Fruit fly (Drosophila melanogaster) whole organism, wandering third instar larva: Measurements from ENCODE around the gene CG32365.

ENCODE experiments used
- Hr78 ChIP-seq: fragments of >200 bp; optimal IDR thresholded peaks from 2 replicates; lab custom pipeline; 2017; ENCODE audit warnings: missing biosample characterization, missing genetic modification characterization
- br ChIP-seq: fragments of 200-800 bp; sonication (Bioruptor generic); optimal IDR thresholded peaks from 2 replicates; lab custom pipeline; 2016; ENCODE audit warnings: missing biosample characterization, missing genetic modification characterization
- dl ChIP-seq, 2 experiments: fragments of 175-275, 200-275 bp in 1 of 2; fragments of 200-275 bp in 1 of 2; sonication (Bioruptor generic); optimal IDR thresholded peaks; lab custom pipeline; 2018; ENCODE audit warnings: mild to moderate bottlenecking in 2 of 2, missing biosample characterization in 2 of 2, missing genetic modification characterization in 2 of 2, moderate library complexity in 2 of 2; ENCODE audit not compliant: partially characterized antibody in 2 of 2, insufficient read depth in 1 of 2
- fru ChIP-seq: fragments of 200-800 bp; sonication (Bioruptor generic); optimal IDR thresholded peaks from 3 replicates; lab custom pipeline; 2016; ENCODE audit warnings: missing biosample characterization, mild to moderate bottlenecking, missing genetic modification characterization
- h ChIP-seq: fragments of 200-800 bp; sonication (Bioruptor generic); optimal IDR thresholded peaks from 3 replicates; lab custom pipeline; 2016; ENCODE audit warnings: missing biosample characterization, mild to moderate bottlenecking, missing genetic modification characterization
- jim ChIP-seq: fragments of 175-275, 200-325 bp; sonication (Bioruptor generic); optimal IDR thresholded peaks from 2 replicates; lab custom pipeline; 2016; ENCODE audit warnings: missing biosample characterization, mild to moderate bottlenecking, missing genetic modification characterization
- lola ChIP-seq: fragments of >200 bp; optimal IDR thresholded peaks from 2 replicates; lab custom pipeline; 2017; ENCODE audit warnings: missing biosample characterization, missing genetic modification characterization
- pan ChIP-seq: fragments of >200 bp; optimal IDR thresholded peaks from 2 replicates; lab custom pipeline; 2017
- psq ChIP-seq: fragments of 200-800 bp; sonication (Bioruptor generic); optimal IDR thresholded peaks from 3 replicates; lab custom pipeline; 2017; ENCODE audit warnings: missing biosample characterization, mild to moderate bottlenecking, missing genetic modification characterization, moderate library complexity
- rgr ChIP-seq: fragments of 200-800 bp; sonication (Bioruptor generic); optimal IDR thresholded peaks from 3 replicates; lab custom pipeline; 2016; ENCODE audit warnings: missing biosample characterization, mild to moderate bottlenecking, missing genetic modification characterization
- sage ChIP-seq: fragments of 200-800 bp; sonication (Bioruptor generic); optimal IDR thresholded peaks from 2 replicates; lab custom pipeline; 2016; ENCODE audit warnings: missing biosample characterization, mild to moderate bottlenecking, missing genetic modification characterization
- usp ChIP-seq: fragments of >200 bp; optimal IDR thresholded peaks from 2 replicates; lab custom pipeline; 2017; ENCODE audit warnings: missing biosample characterization, missing genetic modification characterization
- woc ChIP-seq: sonication (Bioruptor generic); optimal IDR thresholded peaks from 2 replicates; lab custom pipeline; 2016; ENCODE audit warnings: missing biosample characterization, mild to moderate bottlenecking, missing genetic modification characterization

- no peak for TF ChIP-seq usp (GFP tag; lab: Kevin White, UChicago)
- TF ChIP-seq h (GFP tag; lab: Kevin White, UChicago): no peak
- no peak for TF ChIP-seq fru
- TF ChIP-seq Hr78: no peak
- TF ChIP-seq lola (GFP tag; lab: Kevin White, UChicago): no peak
- no peak for TF ChIP-seq psq (GFP tag; lab: Kevin White, UChicago)
- no peak for TF ChIP-seq dl (GFP tag; optimal IDR thresholded peaks at IDR 0.05; lab: Kevin White, UChicago; ENCODE audit: insufficient read depth in 1 of 2, partially characterized antibody in 2 of 2)
- TF ChIP-seq pan (lab: Kevin White, UChicago): no peak
- no peak for TF ChIP-seq jim (GFP tag; lab: Kevin White, UChicago)
- TF ChIP-seq woc (GFP tag; lab: Kevin White, UChicago): no peak
- no peak for TF ChIP-seq sage
- TF ChIP-seq rgr (GFP tag; lab: Kevin White, UChicago): no peak
- no peak for TF ChIP-seq br (GFP tag; lab: Kevin White, UChicago)
These were observed 3.0 kb upstream of the CG32365 start for dm6 chr3L:7865747-7866387.
